Worm (Caenorhabditis elegans): ENCODE results near the gene F54C8.1.

DNA sequence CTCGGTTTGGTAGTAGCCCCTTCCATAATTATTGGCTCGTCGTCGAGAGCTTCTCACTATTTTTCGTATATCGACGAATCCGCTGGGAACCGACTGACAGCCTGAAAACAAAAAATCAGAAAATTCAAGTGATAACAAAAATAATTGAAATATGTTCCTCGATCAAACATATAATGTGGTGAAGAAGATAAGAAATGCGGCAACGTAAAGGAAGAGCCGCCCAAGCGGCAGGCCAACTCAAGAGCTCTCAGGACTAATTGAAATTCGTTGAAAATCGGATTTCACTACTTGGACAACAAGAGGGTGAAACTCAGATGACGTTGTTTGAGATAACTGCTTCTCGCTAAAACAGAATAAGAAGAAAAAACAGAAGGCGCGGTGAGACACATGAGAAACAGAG lies 49.5 kb upstream of the F54C8.1 start, which contains the start of gene slc-17.2:
- no peak for TF ChIP-seq W03F9.2 (tag; optimal IDR thresholded peaks at IDR 0.05)
- TF ChIP-seq him-1 (tag; optimal IDR thresholded peaks at IDR 0.05), result no peak
- TF ChIP-seq dao-5 (tag; optimal IDR thresholded peaks at IDR 0.05), result no peak
